Fruit fly (Drosophila melanogaster) whole organism, adult: ENCODE data around the gene TwdlN.

Source experiments
- CG11617 ChIP-seq: fragments of 200-800 bp; sonication (Bioruptor generic); optimal IDR thresholded peaks from 2 replicates; lab custom pipeline; 2017; ENCODE audit warnings: mild to moderate bottlenecking, missing biosample characterization, missing genetic modification reagents, missing genetic modification characterization
- CG12768 ChIP-seq: fragments of 200-800 bp; sonication (Bioruptor generic); optimal IDR thresholded peaks from 2 replicates; lab custom pipeline; 2017; ENCODE audit warnings: missing biosample characterization, missing genetic modification characterization, mild to moderate bottlenecking, moderate library complexity, missing genetic modification reagents
- CG5204 ChIP-seq: fragments of 200-800 bp; sonication (Bioruptor generic); optimal IDR thresholded peaks from 2 replicates; lab custom pipeline; 2016; ENCODE audit warnings: missing biosample characterization, missing genetic modification characterization
- Clk ChIP-seq: fragments of 200-800 bp; sonication (Bioruptor generic); optimal IDR thresholded peaks from 2 replicates; lab custom pipeline; 2017; ENCODE audit warnings: missing biosample characterization, missing genetic modification characterization
- Mnt ChIP-seq: fragments of 200-800 bp; sonication (Bioruptor generic); optimal IDR thresholded peaks from 2 replicates; lab custom pipeline; 2016; ENCODE audit warnings: missing biosample characterization, mild to moderate bottlenecking, missing genetic modification characterization
- cic ChIP-seq: fragments of 200-800 bp; sonication (Bioruptor generic); optimal IDR thresholded peaks from 2 replicates; lab custom pipeline; 2017; ENCODE audit warnings: missing biosample characterization, mild to moderate bottlenecking, missing genetic modification characterization, moderate library complexity
- cnc ChIP-seq, 2 experiments: fragments of >200 bp; optimal IDR thresholded peaks; 2 replicates each; lab custom pipeline; 2017
- kay ChIP-seq: fragments of 200-800 bp; sonication (Bioruptor generic); peaks from one replicate; lab custom pipeline; 2016; ENCODE audit warnings: missing biosample characterization, missing genetic modification characterization, borderline replicate concordance
- tj ChIP-seq: fragments of 200-800 bp; sonication (Bioruptor generic); optimal IDR thresholded peaks from 3 replicates; lab custom pipeline; 2017; ENCODE audit warnings: missing biosample characterization, mild to moderate bottlenecking, missing genetic modification characterization, moderate library complexity

DNA sequence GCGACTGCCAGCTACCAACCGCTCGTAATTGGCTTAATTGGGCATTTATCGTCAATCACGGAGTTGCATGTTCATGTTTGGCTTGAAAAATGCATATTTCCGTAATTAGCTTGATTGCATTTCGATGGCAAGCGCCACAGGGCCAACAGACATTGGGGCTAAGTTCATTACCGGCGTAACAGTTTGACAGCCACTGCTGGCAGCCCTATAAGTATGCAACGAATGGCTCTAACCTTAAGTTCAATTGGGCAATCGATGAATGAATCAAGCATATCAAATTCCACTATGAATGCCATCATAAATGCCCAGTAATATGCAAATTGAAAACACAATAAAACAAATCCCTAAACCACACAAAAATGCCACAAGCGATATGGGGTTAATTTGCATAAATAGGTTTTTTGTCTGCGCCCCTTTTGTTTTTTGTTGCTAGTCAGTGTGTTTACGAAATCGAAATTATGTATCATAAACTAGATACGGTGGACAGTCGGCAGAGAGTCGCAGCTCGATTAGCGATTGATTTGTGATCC is 23.8 kb downstream of the TwdlN start:
- TF ChIP-seq CG12768 = no peak
- TF ChIP-seq cnc (optimal IDR thresholded peaks at IDR 0.05; lab: Kevin White, UChicago) = no peak
- no peak for TF ChIP-seq kay
- no peak for TF ChIP-seq tj (GFP tag; lab: Kevin White, UChicago)
- TF ChIP-seq Mnt (GFP tag; lab: Kevin White, UChicago) = no peak
- TF ChIP-seq cic (GFP tag; lab: Kevin White, UChicago) = no peak
- no peak for TF ChIP-seq CG5204 (GFP tag; lab: Kevin White, UChicago)
- no peak for TF ChIP-seq CG11617 (GFP tag; lab: Kevin White, UChicago)
- no peak for TF ChIP-seq Clk (GFP tag; lab: Kevin White, UChicago)
